Fruit fly (Drosophila melanogaster) whole organism, embryonic: Measurements from ENCODE around the gene trr.

Source experiments
- Antp ChIP-seq: fragments of 200-800 bp; sonication (Bioruptor generic); optimal IDR thresholded peaks from 3 replicates; lab custom pipeline; 2016; ENCODE audit warnings: missing biosample characterization, missing genetic modification characterization
- B-H1 ChIP-seq: fragments of 200-800 bp; sonication (Bioruptor generic); IDR thresholded peaks from 3 replicates; pipeline ENCODE4 v1.3.6; 2022; ENCODE audit warnings: missing biosample characterization, missing genetic modification characterization
- BEAF-32 ChIP-seq: fragments of 200-800 bp; sonication (Bioruptor generic); optimal IDR thresholded peaks from 3 replicates; lab custom pipeline; 2017; ENCODE audit warnings: missing biosample characterization, missing genetic modification characterization, mild to moderate bottlenecking, moderate library complexity, missing genetic modification reagents
- Bteb2 ChIP-seq: fragments of 200-800 bp; sonication (Bioruptor generic); optimal IDR thresholded peaks from 2 replicates; lab custom pipeline; 2016; ENCODE audit warnings: missing biosample characterization, missing genetic modification characterization
- CG10462 ChIP-seq: fragments of 200-800 bp; sonication (Bioruptor generic); optimal IDR thresholded peaks from 2 replicates; lab custom pipeline; 2016; ENCODE audit warnings: missing biosample characterization, missing genetic modification characterization
- CG11093 ChIP-seq: fragments of 200-800 bp; sonication (Bioruptor generic); IDR thresholded peaks from 3 replicates; pipeline ENCODE4 v1.3.6; 2022; ENCODE audit warnings: missing biosample characterization, missing genetic modification characterization
- CG11504 ChIP-seq: fragments of 200-800 bp; sonication (Bioruptor generic); optimal IDR thresholded peaks from 3 replicates; lab custom pipeline; 2019; ENCODE audit warnings: missing biosample characterization, mild to moderate bottlenecking, missing genetic modification characterization, moderate library complexity
- CG13123 ChIP-seq: fragments of 200-800 bp; sonication (Bioruptor generic); optimal IDR thresholded peaks from 2 replicates; lab custom pipeline; 2016; ENCODE audit warnings: missing biosample characterization, missing genetic modification characterization
- CG15011 ChIP-seq: fragments of 200-800 bp; sonication (Bioruptor generic); optimal IDR thresholded peaks from 3 replicates; lab custom pipeline; 2018; ENCODE audit warnings: missing biosample characterization, mild to moderate bottlenecking, missing genetic modification characterization
- CG15514 ChIP-seq: fragments of 200-800 bp; sonication (Bioruptor generic); optimal IDR thresholded peaks from 3 replicates; lab custom pipeline; 2017; ENCODE audit warnings: missing biosample characterization, missing genetic modification characterization, mild to moderate bottlenecking, moderate library complexity, missing genetic modification reagents
- CG1603 ChIP-seq: fragments of 200-800 bp; sonication (Bioruptor generic); optimal IDR thresholded peaks from 2 replicates; lab custom pipeline; 2019; ENCODE audit warnings: missing biosample characterization, mild to moderate bottlenecking, missing genetic modification characterization, moderate library complexity
- CG17829 ChIP-seq: fragments of 200-800 bp; optimal IDR thresholded peaks from 2 replicates; lab custom pipeline; 2019; ENCODE audit warnings: missing biosample characterization, mild to moderate bottlenecking, missing genetic modification characterization, moderate library complexity
- CG18476 ChIP-seq: fragments of 200-800 bp; sonication (Bioruptor generic); optimal IDR thresholded peaks from 2 replicates; lab custom pipeline; 2016; ENCODE audit warnings: missing biosample characterization, mild to moderate bottlenecking, missing genetic modification characterization
- CG30431 ChIP-seq: fragments of 200-800 bp; sonication (Bioruptor generic); optimal IDR thresholded peaks from 2 replicates; lab custom pipeline; 2017; ENCODE audit warnings: missing biosample characterization, missing genetic modification characterization
- CG4360 ChIP-seq: fragments of 200-800 bp; sonication (Bioruptor generic); IDR thresholded peaks from 2 replicates; pipeline ENCODE4 v1.3.6; 2022; ENCODE audit warnings: missing biosample characterization, missing genetic modification characterization
- CG6813 ChIP-seq: fragments of 200-800 bp; sonication (Bioruptor generic); optimal IDR thresholded peaks from 2 replicates; lab custom pipeline; 2017; ENCODE audit warnings: missing biosample characterization, missing genetic modification characterization, mild to moderate bottlenecking, moderate library complexity, missing genetic modification reagents
- CG8290 ChIP-seq, 3 experiments: fragments of 200-800 bp; sonication (Bioruptor generic); optimal IDR thresholded peaks; 2 replicates each; lab custom pipeline; 2016 to 2019; ENCODE audit warnings: missing biosample characterization in 3 of 3, missing genetic modification characterization in 3 of 3, mild to moderate bottlenecking in 2 of 3, moderate library complexity in 1 of 3
- CG9437 ChIP-seq: fragments of 200-800 bp; sonication (Bioruptor generic); optimal IDR thresholded peaks from 2 replicates; lab custom pipeline; 2018; ENCODE audit warnings: missing biosample characterization, mild to moderate bottlenecking, missing genetic modification characterization
- CG9817 ChIP-seq: fragments of 200-800 bp; sonication (Bioruptor generic); optimal IDR thresholded peaks from 2 replicates; lab custom pipeline; 2018; ENCODE audit warnings: missing biosample characterization, mild to moderate bottlenecking, missing genetic modification characterization, moderate library complexity
- Drgx ChIP-seq: fragments of 200-800 bp; sonication (Bioruptor generic); IDR thresholded peaks from 2 replicates; pipeline ENCODE4 v1.3.6; 2022; ENCODE audit warnings: missing biosample characterization, missing genetic modification characterization
- Hsf ChIP-seq: fragments of 200-800 bp; sonication (Bioruptor generic); optimal IDR thresholded peaks from 3 replicates; lab custom pipeline; 2016; ENCODE audit warnings: missing biosample characterization, missing genetic modification characterization
- Mad ChIP-seq: fragments of 200-800 bp; sonication (Bioruptor generic); optimal IDR thresholded peaks from 2 replicates; lab custom pipeline; 2016; ENCODE audit warnings: missing biosample characterization, missing genetic modification characterization
- Mes4 ChIP-seq: fragments of 200-800 bp; sonication (Bioruptor generic); optimal IDR thresholded peaks from 2 replicates; lab custom pipeline; 2016; ENCODE audit warnings: missing biosample characterization, missing genetic modification characterization
- Sry-δ ChIP-seq: fragments of 200-800 bp; sonication (Bioruptor generic); optimal IDR thresholded peaks from 2 replicates; lab custom pipeline; 2016; ENCODE audit warnings: missing biosample characterization, missing genetic modification characterization
- Xbp1 ChIP-seq: fragments of 200-800 bp; sonication (Bioruptor generic); optimal IDR thresholded peaks from 3 replicates; lab custom pipeline; 2016; ENCODE audit warnings: missing biosample characterization, mild to moderate bottlenecking, missing genetic modification characterization
- ara ChIP-seq: fragments of 200-800 bp; sonication (Bioruptor generic); IDR thresholded peaks from 2 replicates; pipeline ENCODE4 v1.3.6; 2022; ENCODE audit warnings: missing biosample characterization, missing genetic modification characterization
- ase ChIP-seq: fragments of 200-800 bp; sonication (Bioruptor generic); IDR thresholded peaks from 3 replicates; pipeline ENCODE4 v1.3.6; 2022; ENCODE audit warnings: missing biosample characterization, missing genetic modification characterization
- az2 ChIP-seq: fragments of 200-800 bp; sonication (Bioruptor generic); optimal IDR thresholded peaks from 3 replicates; lab custom pipeline; 2016; ENCODE audit warnings: missing biosample characterization, missing genetic modification characterization
- bsh ChIP-seq, 2 experiments: fragments of 200-800 bp; sonication (Bioruptor generic); optimal IDR thresholded peaks; 2 replicates each; lab custom pipeline; 2017 to 2018; ENCODE audit warnings: mild to moderate bottlenecking in 2 of 2, missing biosample characterization in 2 of 2, missing genetic modification characterization in 2 of 2, moderate library complexity in 1 of 2
- ems ChIP-seq: fragments of 200-800 bp; sonication (Bioruptor generic); optimal IDR thresholded peaks from 3 replicates; lab custom pipeline; 2016; ENCODE audit warnings: missing biosample characterization, missing genetic modification characterization
- grau ChIP-seq: fragments of 200-800 bp; optimal IDR thresholded peaks from 3 replicates; lab custom pipeline; 2019; ENCODE audit warnings: missing biosample characterization, mild to moderate bottlenecking, missing genetic modification characterization, moderate library complexity
- mld ChIP-seq: fragments of 200-800 bp; sonication (Bioruptor generic); IDR thresholded peaks from 3 replicates; pipeline ENCODE4 v1.3.6; 2022; ENCODE audit warnings: missing biosample characterization, missing genetic modification characterization; ENCODE audit not compliant: partially characterized antibody
- pan ChIP-seq, 4 experiments: fragments of >200 bp in 3 of 4; fragments of 200-800 bp in 1 of 4; sonication (Bioruptor generic) in 1 of 4; optimal IDR thresholded peaks in 3 of 4; IDR thresholded peaks in 1 of 4; 2 replicates each; pipeline versions ENCODE4 v1.3.6 to Lab custom; 2017 to 2022; ENCODE audit warnings: missing biosample characterization in 2 of 4, missing genetic modification characterization in 2 of 4, mixed read lengths in 1 of 4
- pnt ChIP-seq: fragments of 200-800 bp; sonication (Bioruptor generic); optimal IDR thresholded peaks from 3 replicates; lab custom pipeline; 2016; ENCODE audit warnings: missing biosample characterization, missing genetic modification characterization
- prd ChIP-seq, 3 experiments: fragments of >200 bp in 2 of 3; fragments of 200-800 bp in 1 of 3; sonication (Bioruptor generic) in 1 of 3; optimal IDR thresholded peaks in 2 of 3; IDR thresholded peaks in 1 of 3; 2 replicates in 2 of 3; 3 replicates in 1 of 3; pipeline versions ENCODE4 v1.3.6 to Lab custom; 2017 to 2022; ENCODE audit warnings: missing biosample characterization in 1 of 3, missing genetic modification characterization in 1 of 3
- row ChIP-seq: fragments of 200-800 bp; sonication (Bioruptor generic); IDR thresholded peaks from 3 replicates; pipeline ENCODE4 v1.3.6; 2022; ENCODE audit warnings: missing biosample characterization, missing genetic modification characterization
- sens ChIP-seq: fragments of 200-800 bp; sonication (Bioruptor generic); peaks from one replicate; lab custom pipeline; 2016; ENCODE audit warnings: missing biosample characterization, missing genetic modification characterization
- sna ChIP-seq: fragments of 200-800 bp; sonication (Bioruptor generic); IDR thresholded peaks from 2 replicates; pipeline ENCODE4 v1.3.6; 2022; ENCODE audit warnings: missing biosample characterization, missing genetic modification characterization; ENCODE audit not compliant: partially characterized antibody
- sob ChIP-seq: fragments of 200-800 bp; sonication (Bioruptor generic); IDR thresholded peaks from 2 replicates; pipeline ENCODE4 v1.3.6; 2022; ENCODE audit warnings: missing biosample characterization, missing genetic modification characterization
- trem ChIP-seq: fragments of 200-800 bp; optimal IDR thresholded peaks from 3 replicates; lab custom pipeline; 2019; ENCODE audit warnings: missing biosample characterization, mild to moderate bottlenecking, missing genetic modification characterization, moderate library complexity
- z ChIP-seq: fragments of 200-800 bp; sonication (Bioruptor generic); IDR thresholded peaks from 3 replicates; pipeline ENCODE4 v1.3.6; 2022; ENCODE audit warnings: missing biosample characterization, missing genetic modification characterization

trr gene

DNA sequence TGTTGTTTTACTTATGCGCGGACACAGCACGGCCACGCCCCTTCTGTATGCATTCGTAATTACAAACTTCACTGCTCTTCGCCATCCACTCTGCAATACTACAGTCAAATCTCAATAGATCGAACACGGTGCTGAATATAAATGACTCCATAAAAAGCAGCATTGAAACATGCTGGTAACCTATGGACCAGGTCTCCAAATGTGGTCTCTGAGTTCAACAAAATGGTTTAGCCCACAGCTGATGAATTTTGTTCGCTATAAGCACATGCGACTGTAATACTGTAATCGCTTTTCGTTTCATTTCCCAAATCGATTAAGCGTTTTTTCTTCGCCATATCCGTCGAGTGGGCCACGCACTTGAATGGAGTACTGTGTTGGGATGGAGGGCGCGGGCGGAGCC, 7.6 kb upstream of the trr start (continued):
- TF ChIP-seq ems (no peak), B-H1 (GFP tag; lab: Robert Waterston, UW) (no peak), az2 (no peak), CG1603 (tag; lab: Kevin White, UChicago) (peak; percentile 24), CG10462 (GFP tag; lab: Kevin White, UChicago) (no peak), CG6813 (no peak), CG17829 (tag; lab: Kevin White, UChicago) (no peak), z (no peak), BEAF-32 (GFP tag; lab: Kevin White, UChicago) (no peak), CG11093 (GFP tag; lab: Robert Waterston, UW) (no peak), Mad (no peak), sna (GFP tag; lab: Robert Waterston, UW) (no peak), Antp (GFP tag; lab: Kevin White, UChicago) (no peak), CG15011 (GFP tag; lab: Kevin White, UChicago) (no peak), Mes4 (GFP tag; lab: Kevin White, UChicago) (no peak), CG18476 (no peak), CG8290 (GFP tag; optimal IDR thresholded peaks at IDR 0.05; lab: Kevin White, UChicago) (no peak), CG8290 (tag; optimal IDR thresholded peaks at IDR 0.05; lab: Kevin White, UChicago) (no peak), CG9437 (GFP tag; lab: Kevin White, UChicago) (no peak), row (peak; percentile 24; the same call in 1 of the 3 replicates), pan (optimal IDR thresholded peaks at IDR 0.05; lab: Kevin White, UChicago) (no peak), pan (GFP tag; optimal IDR thresholded peaks at IDR 0.05 in 1 of 2, IDR thresholded peaks at IDR 0.05 in 1 of 2) (no peak), ara (GFP tag; lab: Robert Waterston, UW) (no peak), trem (tag; lab: Kevin White, UChicago) (no peak), grau (tag; lab: Kevin White, UChicago) (peak; percentile 67), CG15514 (GFP tag; lab: Kevin White, UChicago) (no peak), prd (optimal IDR thresholded peaks at IDR 0.05; lab: Kevin White, UChicago) (no peak), prd (GFP tag; IDR thresholded peaks at IDR 0.05; lab: Robert Waterston, UW) (peak; percentile 37; the same call in 1 of the 3 replicates), CG9817 (tag; lab: Kevin White, UChicago) (no peak), CG11504 (tag; lab: Kevin White, UChicago) (peak; percentile 4), Bteb2 (GFP tag; lab: Kevin White, UChicago) (no peak), sens (GFP tag; lab: Kevin White, UChicago) (peak; percentile 6), bsh (GFP tag; optimal IDR thresholded peaks at IDR 0.05; lab: Kevin White, UChicago) (no peak), pnt (no peak), Hsf (GFP tag; lab: Kevin White, UChicago) (no peak), CG4360 (GFP tag; lab: Robert Waterston, UW) (no peak), Drgx (GFP tag; lab: Robert Waterston, UW) (peak; percentile 27; the same call in 1 of the 2 replicates), CG30431 (GFP tag; lab: Kevin White, UChicago) (no peak), Xbp1 (GFP tag; lab: Kevin White, UChicago) (no peak), CG13123 (GFP tag; lab: Kevin White, UChicago) (no peak), sob (GFP tag; lab: Robert Waterston, UW) (no peak), ase (GFP tag; lab: Robert Waterston, UW) (no peak), mld (GFP tag; lab: Robert Waterston, UW) (no peak), Sry-δ (GFP tag; lab: Kevin White, UChicago) (no peak)
